Fruit fly (Drosophila melanogaster) whole organism, embryonic: ENCODE results near the gene CG17028.

Source experiments
- Atf3 ChIP-seq: fragments of 200-800 bp; sonication (Bioruptor generic); optimal IDR thresholded peaks from 3 replicates; lab custom pipeline; 2016; ENCODE audit warnings: missing biosample characterization, missing genetic modification characterization
- CG10462 ChIP-seq: fragments of 200-800 bp; sonication (Bioruptor generic); optimal IDR thresholded peaks from 2 replicates; lab custom pipeline; 2016; ENCODE audit warnings: missing biosample characterization, missing genetic modification characterization
- CG11247 ChIP-seq: fragments of 200-800 bp; sonication (Bioruptor generic); IDR thresholded peaks from 2 replicates; pipeline ENCODE4 v1.3.6; 2022; ENCODE audit warnings: missing biosample characterization, missing genetic modification characterization
- CG11504 ChIP-seq: fragments of 200-800 bp; sonication (Bioruptor generic); optimal IDR thresholded peaks from 3 replicates; lab custom pipeline; 2019; ENCODE audit warnings: missing biosample characterization, mild to moderate bottlenecking, missing genetic modification characterization, moderate library complexity
- CG11560 ChIP-seq: fragments of 200-800 bp; sonication (Bioruptor generic); IDR thresholded peaks from 3 replicates; pipeline ENCODE4 v1.3.6; 2022; ENCODE audit warnings: missing biosample characterization, missing genetic modification characterization
- CG12071 ChIP-seq: fragments of 200-800 bp; sonication (Bioruptor generic); optimal IDR thresholded peaks from 3 replicates; lab custom pipeline; 2018; ENCODE audit warnings: missing biosample characterization, mild to moderate bottlenecking, missing genetic modification characterization
- CG13624 ChIP-seq: fragments of 200-800 bp; sonication (Bioruptor generic); optimal IDR thresholded peaks from 2 replicates; lab custom pipeline; 2016; ENCODE audit warnings: missing biosample characterization, missing genetic modification characterization
- CG14050 ChIP-seq: fragments of 200-800 bp; sonication (Bioruptor generic); IDR thresholded peaks from 3 replicates; pipeline ENCODE4 v1.3.6; 2022; ENCODE audit warnings: missing biosample characterization, missing genetic modification characterization
- CG15011 ChIP-seq: fragments of 200-800 bp; sonication (Bioruptor generic); optimal IDR thresholded peaks from 3 replicates; lab custom pipeline; 2018; ENCODE audit warnings: missing biosample characterization, mild to moderate bottlenecking, missing genetic modification characterization
- CG17186 ChIP-seq: fragments of 200-800 bp; sonication (Bioruptor generic); optimal IDR thresholded peaks from 3 replicates; lab custom pipeline; 2017; ENCODE audit warnings: missing biosample characterization, missing genetic modification reagents, missing genetic modification characterization
- CG17912 ChIP-seq: fragments of 200-800 bp; sonication (Bioruptor generic); optimal IDR thresholded peaks from 2 replicates; lab custom pipeline; 2018; ENCODE audit warnings: missing biosample characterization, mild to moderate bottlenecking, missing genetic modification characterization
- CG2875 ChIP-seq: fragments of 200-800 bp; sonication (Bioruptor generic); optimal IDR thresholded peaks from 2 replicates; lab custom pipeline; 2017; ENCODE audit warnings: missing biosample characterization, mild to moderate bottlenecking, missing genetic modification characterization, missing genetic modification reagents
- CG32532 ChIP-seq: fragments of 200-800 bp; sonication (Bioruptor generic); IDR thresholded peaks from 2 replicates; pipeline ENCODE4 v1.3.6; 2022; ENCODE audit warnings: missing biosample characterization, missing genetic modification characterization
- CG34376 ChIP-seq: fragments of 200-800 bp; sonication (Bioruptor generic); optimal IDR thresholded peaks from 2 replicates; lab custom pipeline; 2018; ENCODE audit warnings: missing biosample characterization, mild to moderate bottlenecking, missing genetic modification characterization
- CG3838 ChIP-seq: fragments of 200-800 bp; sonication (Bioruptor generic); optimal IDR thresholded peaks from 3 replicates; lab custom pipeline; 2016; ENCODE audit warnings: missing biosample characterization, missing genetic modification characterization
- CG43689 ChIP-seq: fragments of 200-800 bp; sonication (Bioruptor generic); IDR thresholded peaks from 2 replicates; pipeline ENCODE4 v1.3.6; 2022; ENCODE audit warnings: missing biosample characterization, missing genetic modification characterization
- CG5953 ChIP-seq: fragments of 200-800 bp; sonication (Bioruptor generic); IDR thresholded peaks from 2 replicates; pipeline ENCODE4 v1.3.6; 2022; ENCODE audit warnings: missing biosample characterization, missing genetic modification characterization
- CG6791 ChIP-seq: fragments of 200-800 bp; sonication (Bioruptor generic); IDR thresholded peaks from 3 replicates; pipeline ENCODE4 v1.3.6; 2022; ENCODE audit warnings: missing biosample characterization, missing genetic modification characterization; ENCODE audit not compliant: partially characterized antibody
- CG7839 ChIP-seq: fragments of 200-800 bp; sonication (Bioruptor generic); optimal IDR thresholded peaks from 3 replicates; lab custom pipeline; 2018; ENCODE audit warnings: missing biosample characterization, mild to moderate bottlenecking, missing genetic modification characterization, moderate library complexity
- CG8478 ChIP-seq: fragments of >200 bp; optimal IDR thresholded peaks from 2 replicates; lab custom pipeline; 2018
- CG8944 ChIP-seq: fragments of 200-800 bp; sonication (Bioruptor generic); optimal IDR thresholded peaks from 3 replicates; lab custom pipeline; 2016; ENCODE audit warnings: missing biosample characterization, missing genetic modification characterization
- Camta ChIP-seq: fragments of 200-800 bp; sonication (Bioruptor generic); optimal IDR thresholded peaks from 2 replicates; lab custom pipeline; 2016; ENCODE audit warnings: missing biosample characterization, missing genetic modification characterization
- Dad ChIP-seq: fragments of 200-800 bp; sonication (Bioruptor generic); optimal IDR thresholded peaks from 3 replicates; lab custom pipeline; 2016; ENCODE audit warnings: missing biosample characterization, missing genetic modification characterization
- Dip2 ChIP-seq: fragments of 200-800 bp; sonication (Bioruptor generic); IDR thresholded peaks from 2 replicates; pipeline ENCODE4 v1.3.6; 2022; ENCODE audit warnings: missing biosample characterization, missing genetic modification characterization
- ERR ChIP-seq: fragments of 200-800 bp; sonication (Bioruptor generic); optimal IDR thresholded peaks from 2 replicates; lab custom pipeline; 2016; ENCODE audit warnings: missing biosample characterization, missing genetic modification characterization
- Gsc ChIP-seq: fragments of 200-800 bp; sonication (Bioruptor generic); IDR thresholded peaks from 2 replicates; pipeline ENCODE4 v1.3.6; 2022; ENCODE audit warnings: missing biosample characterization, missing genetic modification characterization
- Side ChIP-seq: fragments of 200-800 bp; sonication (Bioruptor generic); optimal IDR thresholded peaks from 2 replicates; lab custom pipeline; 2016; ENCODE audit warnings: missing biosample characterization, missing genetic modification characterization
- Xbp1 ChIP-seq: fragments of 200-800 bp; sonication (Bioruptor generic); optimal IDR thresholded peaks from 3 replicates; lab custom pipeline; 2016; ENCODE audit warnings: missing biosample characterization, mild to moderate bottlenecking, missing genetic modification characterization
- ab ChIP-seq: fragments of 200-800 bp; sonication (Bioruptor generic); optimal IDR thresholded peaks from 2 replicates; lab custom pipeline; 2016; ENCODE audit warnings: missing biosample characterization, missing genetic modification characterization
- al ChIP-seq: fragments of 200-800 bp; sonication (Bioruptor generic); IDR thresholded peaks from 2 replicates; pipeline ENCODE4 v1.3.6; 2022; ENCODE audit warnings: missing biosample characterization, missing genetic modification characterization
- ase ChIP-seq: fragments of 200-800 bp; sonication (Bioruptor generic); IDR thresholded peaks from 3 replicates; pipeline ENCODE4 v1.3.6; 2022; ENCODE audit warnings: missing biosample characterization, missing genetic modification characterization
- ash1 ChIP-seq: fragments of 200-800 bp; sonication (Bioruptor generic); optimal IDR thresholded peaks from 2 replicates; lab custom pipeline; 2018; ENCODE audit warnings: missing biosample characterization, mild to moderate bottlenecking, missing genetic modification characterization
- az2 ChIP-seq: fragments of 200-800 bp; sonication (Bioruptor generic); optimal IDR thresholded peaks from 3 replicates; lab custom pipeline; 2016; ENCODE audit warnings: missing biosample characterization, missing genetic modification characterization
- chif ChIP-seq, 2 experiments: fragments of 200-800 bp; sonication (Bioruptor generic); optimal IDR thresholded peaks; 3 replicates each; lab custom pipeline; 2016; ENCODE audit warnings: missing biosample characterization in 2 of 2, missing genetic modification characterization in 2 of 2
- fd3F ChIP-seq: fragments of 200-800 bp; sonication (Bioruptor generic); optimal IDR thresholded peaks from 2 replicates; lab custom pipeline; 2018; ENCODE audit warnings: missing biosample characterization, mild to moderate bottlenecking, missing genetic modification characterization, moderate library complexity
- fd96Cb ChIP-seq: fragments of 200-800 bp; sonication (Bioruptor generic); optimal IDR thresholded peaks from 2 replicates; lab custom pipeline; 2018; ENCODE audit warnings: missing biosample characterization, mild to moderate bottlenecking, missing genetic modification characterization, moderate library complexity
- ham ChIP-seq: fragments of 200-800 bp; sonication (Bioruptor generic); IDR thresholded peaks from 2 replicates; pipeline ENCODE4 v1.3.6; 2022; ENCODE audit warnings: missing biosample characterization, missing genetic modification characterization
- hkb ChIP-seq, 2 experiments: fragments of 200-800 bp in 1 of 2; fragments of >200 bp in 1 of 2; sonication (Bioruptor generic) in 1 of 2; IDR thresholded peaks in 1 of 2; optimal IDR thresholded peaks in 1 of 2; 2 replicates each; pipeline versions ENCODE4 v1.3.6 to Lab custom; 2017 to 2022; ENCODE audit warnings: missing biosample characterization in 1 of 2, missing genetic modification characterization in 1 of 2
- insv ChIP-seq, 2 experiments: fragments of 200-800 bp; sonication (Bioruptor generic); optimal IDR thresholded peaks; 3 replicates each; lab custom pipeline; 2016 to 2018; ENCODE audit warnings: missing biosample characterization in 2 of 2, missing genetic modification characterization in 2 of 2
- kay ChIP-seq: fragments of 200-800 bp; sonication (Bioruptor generic); optimal IDR thresholded peaks from 2 replicates; lab custom pipeline; 2016; ENCODE audit warnings: missing biosample characterization, missing genetic modification characterization
- onecut ChIP-seq: fragments of 200-800 bp; sonication (Bioruptor generic); IDR thresholded peaks from 2 replicates; pipeline ENCODE4 v1.3.6; 2022; ENCODE audit warnings: missing biosample characterization, missing genetic modification characterization
- prd ChIP-seq, 3 experiments: fragments of >200 bp in 2 of 3; fragments of 200-800 bp in 1 of 3; sonication (Bioruptor generic) in 1 of 3; optimal IDR thresholded peaks in 2 of 3; IDR thresholded peaks in 1 of 3; 2 replicates in 2 of 3; 3 replicates in 1 of 3; pipeline versions ENCODE4 v1.3.6 to Lab custom; 2017 to 2022; ENCODE audit warnings: missing biosample characterization in 1 of 3, missing genetic modification characterization in 1 of 3
- pzg ChIP-seq: fragments of 200-800 bp; sonication (Bioruptor generic); optimal IDR thresholded peaks from 3 replicates; lab custom pipeline; 2018; ENCODE audit warnings: missing biosample characterization, mild to moderate bottlenecking, missing genetic modification characterization, moderate library complexity
- scrt ChIP-seq: fragments of 200-800 bp; sonication (Bioruptor generic); optimal IDR thresholded peaks from 2 replicates; lab custom pipeline; 2018; ENCODE audit warnings: missing biosample characterization, mild to moderate bottlenecking, missing genetic modification characterization, moderate library complexity
- sd ChIP-seq: fragments of 200-800 bp; sonication (Bioruptor generic); optimal IDR thresholded peaks from 3 replicates; lab custom pipeline; 2018; ENCODE audit warnings: missing biosample characterization, mild to moderate bottlenecking, missing genetic modification characterization, moderate library complexity
- slbo ChIP-seq: fragments of 200-800 bp; sonication (Bioruptor generic); IDR thresholded peaks from 2 replicates; pipeline ENCODE4 v1.3.6; 2022; ENCODE audit warnings: missing biosample characterization, missing genetic modification characterization
- tgo ChIP-seq: fragments of 200-800 bp; sonication (Bioruptor generic); IDR thresholded peaks from 3 replicates; pipeline ENCODE4 v1.3.6; 2022; ENCODE audit warnings: missing biosample characterization, missing genetic modification characterization
- usp ChIP-seq: fragments of >200 bp; optimal IDR thresholded peaks from 2 replicates; lab custom pipeline; 2017; ENCODE audit warnings: missing biosample characterization, missing genetic modification characterization
- zen ChIP-seq: fragments of 200-800 bp; sonication (Bioruptor generic); optimal IDR thresholded peaks from 3 replicates; lab custom pipeline; 2018; ENCODE audit warnings: missing biosample characterization, mild to moderate bottlenecking, missing genetic modification characterization, moderate library complexity
- zfh2 ChIP-seq: fragments of 200-800 bp; sonication (Bioruptor generic); optimal IDR thresholded peaks from 2 replicates; lab custom pipeline; 2016; ENCODE audit warnings: missing biosample characterization, missing genetic modification characterization

CG17028 gene

DNA sequence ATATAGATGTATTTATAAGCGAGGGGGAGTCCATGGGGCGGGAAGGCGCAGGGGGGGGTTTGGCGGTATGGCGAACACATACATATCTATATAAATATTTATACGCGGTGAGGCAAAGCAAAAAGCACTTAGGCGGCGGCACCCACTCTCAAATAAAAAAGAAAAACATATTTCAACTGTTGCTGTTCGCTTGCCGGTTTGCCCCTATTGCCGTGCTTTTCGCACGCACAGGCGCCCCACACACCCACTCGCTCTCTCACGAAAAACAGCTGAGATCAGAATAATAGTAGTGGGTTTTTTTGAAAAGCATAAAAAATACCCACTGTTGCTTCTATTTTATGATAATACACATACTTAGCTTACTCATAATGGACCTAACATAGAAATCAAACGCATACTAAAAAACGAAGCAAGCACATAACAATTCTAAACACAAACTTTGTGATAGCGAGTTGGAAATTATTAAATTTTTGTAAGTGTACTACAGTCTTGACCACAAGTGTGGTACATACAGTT lies 22.9 kb downstream of the CG17028 start (continued):
- TF ChIP-seq hkb (optimal IDR thresholded peaks at IDR 0.05; lab: Kevin White, UChicago) (no peak), hkb (GFP tag; IDR thresholded peaks at IDR 0.05; lab: Robert Waterston, UW) (peak; percentile 62), CG32532 (peak; percentile 80; the same call in 1 of the 2 replicates), Dad (GFP tag; lab: Kevin White, UChicago) (peak; percentile 38), zen (tag; lab: Kevin White, UChicago) (peak; percentile 27), CG8478 (lab: Kevin White, UChicago) (no peak), CG5953 (GFP tag; lab: Robert Waterston, UW) (no peak), CG34376 (GFP tag; lab: Kevin White, UChicago) (peak; percentile 86), al (GFP tag; lab: Robert Waterston, UW) (peak; percentile 65; the same call in 1 of the 2 replicates), Xbp1 (GFP tag; lab: Kevin White, UChicago) (peak; percentile 67), Camta (GFP tag; lab: Kevin White, UChicago) (peak; percentile 67), insv (GFP tag; optimal IDR thresholded peaks at IDR 0.05; lab: Kevin White, UChicago) (peak in 1 of 2 experiments; percentile 45), kay (GFP tag; lab: Kevin White, UChicago) (peak; percentile 67), CG11504 (tag; lab: Kevin White, UChicago) (peak; percentile 79), pzg (peak; percentile 11), usp (GFP tag; lab: Kevin White, UChicago) (no peak), scrt (GFP tag; lab: Kevin White, UChicago) (peak; percentile 87), ab (GFP tag; lab: Kevin White, UChicago) (peak; percentile 23), CG12071 (GFP tag; lab: Kevin White, UChicago) (peak; percentile 55), Atf3 (GFP tag; lab: Kevin White, UChicago) (peak; percentile 37), CG8944 (GFP tag; lab: Kevin White, UChicago) (peak; percentile 45), ERR (GFP tag; lab: Kevin White, UChicago) (peak; percentile 72), CG7839 (tag; lab: Kevin White, UChicago) (peak; percentile 86), CG6791 (GFP tag; lab: Robert Waterston, UW) (no peak), CG10462 (GFP tag; lab: Kevin White, UChicago) (no peak), sd (peak; percentile 93), Side (peak; percentile 70), CG15011 (GFP tag; lab: Kevin White, UChicago) (peak; percentile 8), CG17186 (no peak), CG13624 (GFP tag; lab: Kevin White, UChicago) (peak; percentile 87), fd96Cb (tag; lab: Kevin White, UChicago) (peak; percentile 55), CG17912 (GFP tag; lab: Kevin White, UChicago) (no peak), Gsc (GFP tag; lab: Robert Waterston, UW) (no peak), CG43689 (no peak), chif (GFP tag; optimal IDR thresholded peaks at IDR 0.05; lab: Kevin White, UChicago) (peak; percentile 47 to 55), az2 (GFP tag; lab: Kevin White, UChicago) (peak; percentile 60), ash1 (GFP tag; lab: Kevin White, UChicago) (peak; percentile 13), slbo (GFP tag; lab: Robert Waterston, UW) (peak; percentile 80), Dip2 (GFP tag; lab: Robert Waterston, UW) (no peak), CG14050 (GFP tag; lab: Robert Waterston, UW) (peak; percentile 56; the same call in 2 of the 3 replicates), ham (GFP tag; lab: Robert Waterston, UW) (0 out of 2 replicates have a peak, but pooled peaks have one; percentile 45), zfh2 (peak; percentile 90), onecut (peak; percentile 22; the same call in 1 of the 2 replicates), CG3838 (GFP tag; lab: Kevin White, UChicago) (peak; percentile 3), CG2875 (peak; percentile 27), ase (GFP tag; lab: Robert Waterston, UW) (no peak), CG11247 (GFP tag; lab: Robert Waterston, UW) (peak; percentile 68), fd3F (peak; percentile 77), tgo (peak; percentile 70), prd (optimal IDR thresholded peaks at IDR 0.05; lab: Kevin White, UChicago) (no peak), prd (GFP tag; IDR thresholded peaks at IDR 0.05; lab: Robert Waterston, UW) (peak; percentile 61), CG11560 (tag; lab: Robert Waterston, UW) (no peak)
